Worm (Caenorhabditis elegans): ENCODE data around the gene C35C5.10.

C35C5.10 gene

ce11 chrX:11546445-11547275 lies 9.4 kb upstream of the C35C5.10 start, which contains the start of gene selt-1.1 (continued):
- no peak for TF ChIP-seq ceh-100 (GFP tag; IDR thresholded peaks at IDR 0.05)
- no peak for TF ChIP-seq mes-4 (tag; optimal IDR thresholded peaks at IDR 0.05)
- no peak for TF ChIP-seq repo-1 (tag; optimal IDR thresholded peaks at IDR 0.05)
- TF ChIP-seq ztf-18 (tag; optimal IDR thresholded peaks at IDR 0.05) = peak; percentile 16
- TF ChIP-seq snpc-4 (GFP tag; optimal IDR thresholded peaks at IDR 0.05) = no peak
- TF ChIP-seq snpc-4 (tag; optimal IDR thresholded peaks at IDR 0.05) = peak in 1 of 4 experiments; percentile 40
- no peak for TF ChIP-seq snpc-1.3 (tag; optimal IDR thresholded peaks at IDR 0.05; ENCODE audit: insufficient read depth)
- peak; percentile 57 for TF ChIP-seq attf-5 (GFP tag; optimal IDR thresholded peaks at IDR 0.05)
- no peak for TF ChIP-seq akir-1 (GFP tag; optimal IDR thresholded peaks at IDR 0.05)
- peak; percentile 56; the same call in 1 of the 2 replicates for TF ChIP-seq rcor-1 (GFP tag; IDR thresholded peaks at IDR 0.05)
- TF ChIP-seq B0035.1 (tag; optimal IDR thresholded peaks at IDR 0.05) = no peak
- TF ChIP-seq F22D6.2 (tag; optimal IDR thresholded peaks at IDR 0.05) = no peak
- no peak for TF ChIP-seq aptf-2 (GFP tag; conservative IDR thresholded peaks at IDR 0.05)
- no peak for TF ChIP-seq mxl-1 (tag; optimal IDR thresholded peaks at IDR 0.05)
- no peak for TF ChIP-seq egl-44 (GFP tag; IDR thresholded peaks at IDR 0.05)
- TF ChIP-seq atf-7 (tag; optimal IDR thresholded peaks at IDR 0.05) = peak; percentile 29
- no peak for TF ChIP-seq nfya-2 (GFP tag; IDR thresholded peaks at IDR 0.05)
- no peak for TF ChIP-seq nhr-179 (tag; optimal IDR thresholded peaks at IDR 0.05)
- no peak for TF ChIP-seq hlh-26 (GFP tag; conservative IDR thresholded peaks at IDR 0.05)
- TF ChIP-seq lin-40 (tag; optimal IDR thresholded peaks at IDR 0.05) = peak; percentile 65
- no peak for TF ChIP-seq unc-130 (GFP tag; optimal IDR thresholded peaks at IDR 0.05)
- no peak for TF ChIP-seq ztf-22 (GFP tag; optimal IDR thresholded peaks at IDR 0.05)
- no peak for TF ChIP-seq egrh-3 (GFP tag; IDR thresholded peaks at IDR 0.05)
- no peak for TF ChIP-seq cebp-1 (GFP tag; IDR thresholded peaks at IDR 0.05)
- no peak for TF ChIP-seq cebp-1 (tag; optimal IDR thresholded peaks at IDR 0.05)
- no peak for TF ChIP-seq rpc-1 (optimal IDR thresholded peaks at IDR 0.05)
- no peak for TF ChIP-seq rpc-1 (tag; optimal IDR thresholded peaks at IDR 0.05)
- no peak for TF ChIP-seq lsy-27 (tag; optimal IDR thresholded peaks at IDR 0.05; ENCODE audit: borderline replicate concordance, insufficient read depth)
- TF ChIP-seq nhr-90 (tag; optimal IDR thresholded peaks at IDR 0.05) = peak; percentile 7
- peak; percentile 31 for TF ChIP-seq gei-17 (GFP tag; optimal IDR thresholded peaks at IDR 0.05)
- TF ChIP-seq sea-2 (GFP tag; IDR thresholded peaks at IDR 0.05) = no peak
- TF ChIP-seq efl-1 (GFP tag; optimal IDR thresholded peaks at IDR 0.05) = no peak
- TF ChIP-seq ceh-40 (GFP tag; IDR thresholded peaks at IDR 0.05) = no peak
- no peak for TF ChIP-seq egl-18 (GFP tag; IDR thresholded peaks at IDR 0.05)
- no peak for TF ChIP-seq B0261.1 (tag; optimal IDR thresholded peaks at IDR 0.05)
- TF ChIP-seq T07F8.4 (tag; optimal IDR thresholded peaks at IDR 0.05) = no peak
- TF ChIP-seq ceh-27 (GFP tag; optimal IDR thresholded peaks at IDR 0.05) = no peak
- no peak for TF ChIP-seq B0019.2 (GFP tag; conservative IDR thresholded peaks at IDR 0.05)
- no peak for TF ChIP-seq attf-3 (GFP tag; conservative IDR thresholded peaks at IDR 0.05)
- TF ChIP-seq snpc-1.1 (tag; optimal IDR thresholded peaks at IDR 0.05; ENCODE audit: insufficient read depth) = no peak
- no peak for TF ChIP-seq sptf-2 (GFP tag; optimal IDR thresholded peaks at IDR 0.05)
- TF ChIP-seq dpl-1 (GFP tag; optimal IDR thresholded peaks at IDR 0.05) = no peak
- peak; percentile 96 for TF ChIP-seq hmg-1.2 (GFP tag; IDR thresholded peaks at IDR 0.05)
- no peak for TF ChIP-seq F57A8.1 (GFP tag; optimal IDR thresholded peaks at IDR 0.05)
- peak; percentile 46 for TF ChIP-seq ZK185.1 (tag; optimal IDR thresholded peaks at IDR 0.05; ENCODE audit: poor library complexity, severe bottlenecking)
- peak; percentile 42; the same call in 1 of the 2 replicates for TF ChIP-seq lin-26 (GFP tag; IDR thresholded peaks at IDR 0.05)
- TF ChIP-seq ccch-3 (GFP tag; optimal IDR thresholded peaks at IDR 0.05) = no peak
- TF ChIP-seq chd-7 (tag; optimal IDR thresholded peaks at IDR 0.05) = peak; percentile 8

All from whole organism, young adult.